Fruit fly (Drosophila melanogaster) whole organism: ENCODE results near the gene Cpr97Eb.

Experiments used
- Dll ChIP-seq: fragments of >200 bp; optimal IDR thresholded peaks from 2 replicates; lab custom pipeline; 2017
- psq ChIP-seq: fragments of >200 bp; optimal IDR thresholded peaks from 2 replicates; lab custom pipeline; 2017
- usp ChIP-seq: fragments of >200 bp; optimal IDR thresholded peaks from 2 replicates; lab custom pipeline; 2017; ENCODE audit warnings: missing biosample characterization, missing genetic modification characterization, mixed read lengths

DNA sequence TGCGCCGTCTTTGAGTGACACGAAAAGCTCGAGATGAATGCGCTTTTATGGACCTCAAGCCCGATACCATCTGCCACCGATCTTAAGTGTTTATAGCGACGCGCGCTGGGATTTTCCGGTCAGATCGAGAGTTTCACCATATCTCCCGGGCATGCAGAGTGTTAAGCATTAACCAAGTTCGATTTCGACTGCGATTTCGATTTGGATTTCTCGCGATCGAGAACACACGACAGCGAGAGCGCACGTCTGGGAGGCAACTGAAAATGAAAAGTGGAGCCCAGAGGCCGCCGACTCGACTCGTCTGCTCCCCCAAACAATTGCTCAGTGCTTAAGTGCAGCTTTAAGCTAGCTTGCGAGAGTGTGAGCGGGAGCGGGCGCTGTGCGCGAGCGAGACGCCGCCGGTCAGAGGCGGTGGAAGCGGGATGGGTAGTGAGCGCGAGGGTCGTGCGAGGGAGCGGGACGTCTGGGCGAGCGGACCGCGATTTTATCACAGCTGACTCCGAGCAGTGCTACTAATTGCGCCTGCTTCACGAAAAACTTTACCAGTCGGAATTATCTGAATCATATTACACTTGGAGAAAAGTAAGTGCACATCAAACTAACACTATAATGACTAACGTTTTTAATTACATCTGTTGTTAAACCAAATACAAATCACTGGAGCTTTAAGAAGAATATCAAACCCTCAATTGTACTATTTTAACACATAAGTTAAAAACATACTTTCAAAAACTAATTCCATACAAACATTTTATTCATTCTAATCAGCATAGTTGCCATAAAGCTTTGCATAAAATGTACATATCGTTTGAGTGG lies 20.9 kb downstream of the Cpr97Eb start, which contains the start of gene spz:
- TF ChIP-seq psq (lab: Kevin White, UChicago) (no peak), usp (GFP tag; lab: Kevin White, UChicago) (no peak), Dll (lab: Kevin White, UChicago) (peak; percentile 71)
